Worm (Caenorhabditis elegans) whole organism, late embryonic: Measurements from ENCODE around the gene Y41E3.1.

ENCODE experiments used
- ceh-34 ChIP-seq: sonication (generic microtip); optimal IDR thresholded peaks from 2 replicates; lab custom pipeline; 2016; ENCODE audit warnings: mild to moderate bottlenecking, missing genetic modification characterization, missing compliant biosample characterization
- eyg-1 ChIP-seq: sonication (generic microtip); optimal IDR thresholded peaks from 2 replicates; lab custom pipeline; 2016; ENCODE audit warnings: missing genotype, missing genetic modification characterization, missing compliant biosample characterization
- hlh-15 ChIP-seq: sonication (generic microtip); optimal IDR thresholded peaks from 2 replicates; lab custom pipeline; 2016; ENCODE audit warnings: missing genetic modification characterization, missing compliant biosample characterization
- hlh-6 ChIP-seq: sonication (generic microtip); optimal IDR thresholded peaks from 2 replicates; lab custom pipeline; 2016; ENCODE audit warnings: missing genotype, missing genetic modification characterization, missing compliant biosample characterization
- nfya-1 ChIP-seq: sonication (generic microtip); optimal IDR thresholded peaks from 2 replicates; lab custom pipeline; 2017; ENCODE audit warnings: missing genetic modification characterization, mild to moderate bottlenecking, missing compliant biosample characterization, antibody characterized with exemption, moderate library complexity
- pros-1 ChIP-seq: fragments of 150-350 bp; optimal IDR thresholded peaks from 2 replicates; lab custom pipeline; 2014; ENCODE audit warnings: missing biosample characterization, missing genetic modification reagents, missing genetic modification characterization
- tbx-2 ChIP-seq: sonication (generic microtip); optimal IDR thresholded peaks from 2 replicates; lab custom pipeline; 2016; ENCODE audit warnings: missing genetic modification characterization, missing compliant biosample characterization

DNA sequence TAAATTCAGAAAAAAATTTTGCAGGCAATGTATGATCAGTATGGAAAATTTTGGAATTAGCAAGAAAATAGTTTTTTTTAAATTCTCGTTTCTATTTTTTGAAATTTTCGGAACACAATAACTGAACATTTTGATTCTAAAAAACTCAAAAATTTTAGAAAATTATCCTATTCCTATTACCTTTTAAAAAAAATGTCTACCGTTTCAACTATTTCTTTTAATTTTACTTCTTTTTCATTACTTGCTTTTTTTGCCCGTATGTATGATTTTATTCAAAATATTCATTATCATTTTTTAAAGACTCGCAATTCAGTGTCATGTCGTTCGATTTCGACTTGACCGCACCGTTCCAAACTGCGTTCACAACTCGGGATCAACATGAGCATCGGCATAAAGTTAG lies 22.6 kb upstream of the Y41E3.1 start, which contains the start of gene atln-2:
- TF ChIP-seq pros-1 (tag; lab: Kevin White, UChicago) (no peak), hlh-15 (no peak), ceh-34 (tag; lab: Kevin White, UChicago) (no peak), tbx-2 (no peak), nfya-1 (tag; lab: Kevin White, UChicago) (no peak), hlh-6 (tag; lab: Kevin White, UChicago) (no peak), eyg-1 (no peak)
